Worm (Caenorhabditis elegans): ENCODE data around the gene decr-1.2.

DNA sequence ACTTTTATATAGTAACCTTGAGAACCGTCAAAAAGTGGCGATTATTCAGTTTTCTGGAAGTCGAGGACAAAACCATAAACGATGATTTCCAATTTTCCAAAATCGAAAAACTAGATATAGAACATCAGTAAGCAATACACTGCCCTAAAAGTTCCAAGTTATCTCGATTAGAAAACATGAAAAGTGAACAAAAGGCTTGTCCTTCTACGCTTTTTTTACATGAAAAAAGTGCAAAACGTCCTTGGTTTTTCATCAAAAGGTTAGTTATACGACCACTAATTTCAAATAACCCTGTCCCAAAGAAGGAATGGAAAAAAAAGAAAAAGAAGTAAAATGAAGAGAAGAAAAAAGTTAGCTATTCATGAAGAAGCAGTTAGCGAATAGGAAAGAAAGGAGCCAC, 40.5 kb downstream of the decr-1.2 start:
- no peak for TF ChIP-seq ama-1 (optimal IDR thresholded peaks at IDR 0.05)
- TF ChIP-seq tbx-11 (GFP tag; IDR thresholded peaks at IDR 0.05): no peak
- no peak for TF ChIP-seq pes-1 (GFP tag; IDR thresholded peaks at IDR 0.05)
